Worm (Caenorhabditis elegans): ENCODE data around the gene C01G6.2.

The C01G6.2 gene

ce11 chrII:9254187-9254586, 12.7 kb upstream of the C01G6.2 start, which contains the start of gene nlp-82:
nlp-82 (minus strand) TSS chrII:9254287.
- TF ChIP-seq mdl-1 (tag; optimal IDR thresholded peaks at IDR 0.05) (no peak), arid-1 (GFP tag; conservative IDR thresholded peaks at IDR 0.05) (no peak), zag-1 (tag; optimal IDR thresholded peaks at IDR 0.05) (no peak), nhr-28 (tag; optimal IDR thresholded peaks at IDR 0.05) (no peak), madf-5 (GFP tag; IDR thresholded peaks at IDR 0.05) (no peak), nhr-237 (tag; optimal IDR thresholded peaks at IDR 0.05) (no peak), jun-1 (tag; optimal IDR thresholded peaks at IDR 0.05) (no peak), vab-7 (GFP tag; IDR thresholded peaks at IDR 0.05) (no peak), ama-1 (optimal IDR thresholded peaks at IDR 0.05) (no peak), dmd-8 (GFP tag; IDR thresholded peaks at IDR 0.05) (no peak), sdz-12 (GFP tag; optimal IDR thresholded peaks at IDR 0.05) (no peak), daf-16 (GFP tag; optimal IDR thresholded peaks at IDR 0.05) (no peak), daf-16 (tag; optimal IDR thresholded peaks at IDR 0.05) (no peak), pqm-1 (tag; optimal IDR thresholded peaks at IDR 0.05) (no peak), nhr-41 (GFP tag; IDR thresholded peaks at IDR 0.05) (no peak), attf-4 (tag; optimal IDR thresholded peaks at IDR 0.05) (no peak), mdt-29 (GFP tag; IDR thresholded peaks at IDR 0.05) (no peak), zfp-2 (tag; optimal IDR thresholded peaks at IDR 0.05) (no peak)

- TF ChIP-seq dmd-9 (GFP tag; IDR thresholded peaks at IDR 0.05) (no peak), lim-7 (GFP tag; IDR thresholded peaks at IDR 0.05) (no peak), hlh-30 (tag; optimal IDR thresholded peaks at IDR 0.05; ENCODE audit: insufficient read depth) (no peak), zip-11 (GFP tag; IDR thresholded peaks at IDR 0.05) (no peak), snpc-1.2 (GFP tag; IDR thresholded peaks at IDR 0.05) (no peak), nhr-41 (GFP tag; IDR thresholded peaks at IDR 0.05) (no peak), D1046.2 (GFP tag; IDR thresholded peaks at IDR 0.05) (no peak), nhr-111 (GFP tag; optimal IDR thresholded peaks at IDR 0.05) (no peak), zfp-2 (tag; optimal IDR thresholded peaks at IDR 0.05) (no peak), mxl-2 (GFP tag; conservative IDR thresholded peaks at IDR 0.05) (no peak), nhr-25 (tag; optimal IDR thresholded peaks at IDR 0.05; ENCODE audit: borderline replicate concordance, insufficient read depth) (no peak), F37D6.2 (tag; optimal IDR thresholded peaks at IDR 0.05) (no peak), sdz-12 (GFP tag; optimal IDR thresholded peaks at IDR 0.05) (no peak), mdt-29 (GFP tag; IDR thresholded peaks at IDR 0.05) (no peak), nhr-6 (tag; optimal IDR thresholded peaks at IDR 0.05) (no peak), F26F4.8 (GFP tag; conservative IDR thresholded peaks at IDR 0.05) (no peak), lin-39 (tag; optimal IDR thresholded peaks at IDR 0.05) (no peak), rbr-2 (tag; optimal IDR thresholded peaks at IDR 0.05) (no peak)
Measured at ce11 chrII:9258034-9258556, 8.8 kb upstream of the C01G6.2 start.

- TF ChIP-seq zfp-2 (tag; optimal IDR thresholded peaks at IDR 0.05) (no peak), unc-62 (GFP tag; optimal IDR thresholded peaks at IDR 0.05 in 1 of 2) (peak in 1 of 2 experiments; percentile 82), unc-62 (tag; optimal IDR thresholded peaks at IDR 0.05) (no peak)
Measured at ce11 chrII:9258566-9258965, 8.3 kb upstream of the C01G6.2 start.

ce11 chrII:9260026-9260425, 6.8 kb upstream of the C01G6.2 start:
- no peak for TF ChIP-seq ZK337.2 (GFP tag; IDR thresholded peaks at IDR 0.05)
- peak; percentile 16 for TF ChIP-seq nhr-28 (tag; optimal IDR thresholded peaks at IDR 0.05)

ce11 chrII:9261403-9261802, 5.5 kb upstream of the C01G6.2 start:
- TF ChIP-seq unc-62 (GFP tag; optimal IDR thresholded peaks at IDR 0.05 in 1 of 2), result peak in 1 of 2 experiments; percentile 86
- no peak for TF ChIP-seq unc-62 (tag; optimal IDR thresholded peaks at IDR 0.05)
- TF ChIP-seq hlh-30 (tag; optimal IDR thresholded peaks at IDR 0.05; ENCODE audit: insufficient read depth), result no peak
